Worm (Caenorhabditis elegans): Measurements from ENCODE around the gene T01C3.3.

ce11 chrV:14945697-14946096 is 46.8 kb downstream of the T01C3.3 start, which contains the start of gene C30G7.3:
- no peak for TF ChIP-seq nhr-12 (tag; optimal IDR thresholded peaks at IDR 0.05)
- TF ChIP-seq lin-13 (GFP tag; optimal IDR thresholded peaks at IDR 0.05) = no peak
- no peak for TF ChIP-seq nhr-237 (tag; optimal IDR thresholded peaks at IDR 0.05)
- TF ChIP-seq nhr-77 (tag; optimal IDR thresholded peaks at IDR 0.05) = no peak
